Worm (Caenorhabditis elegans): ENCODE measurements around the gene H38K22.9.
A peak's percentile ranks its signal among the peaks of the same experiment; 100 is the strongest.

Gene H38K22.9

DNA sequence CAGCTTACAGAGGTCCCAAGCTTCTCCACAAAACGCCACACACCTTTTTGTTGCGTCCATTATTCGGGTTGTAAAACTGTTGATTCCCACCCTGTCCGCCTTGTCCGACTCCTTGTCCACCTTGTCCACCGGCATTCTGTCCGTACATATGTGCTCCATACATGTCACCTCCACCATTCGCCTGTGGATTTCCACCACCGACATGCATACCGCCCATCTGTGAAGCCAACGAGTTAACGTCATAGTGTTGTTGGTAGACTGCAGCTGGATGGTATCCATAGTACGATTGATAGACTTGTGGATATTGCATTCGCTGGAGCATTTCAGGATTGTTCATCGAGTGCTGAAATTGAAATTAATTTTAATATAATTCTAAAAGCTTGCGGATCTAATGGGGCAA lies 46.2 kb upstream of the H38K22.9 start:
- TF ChIP-seq ceh-43 (GFP tag; optimal IDR thresholded peaks at IDR 0.05) (no peak), M03D4.4 (tag; optimal IDR thresholded peaks at IDR 0.05) (peak; percentile 44)

DNA sequence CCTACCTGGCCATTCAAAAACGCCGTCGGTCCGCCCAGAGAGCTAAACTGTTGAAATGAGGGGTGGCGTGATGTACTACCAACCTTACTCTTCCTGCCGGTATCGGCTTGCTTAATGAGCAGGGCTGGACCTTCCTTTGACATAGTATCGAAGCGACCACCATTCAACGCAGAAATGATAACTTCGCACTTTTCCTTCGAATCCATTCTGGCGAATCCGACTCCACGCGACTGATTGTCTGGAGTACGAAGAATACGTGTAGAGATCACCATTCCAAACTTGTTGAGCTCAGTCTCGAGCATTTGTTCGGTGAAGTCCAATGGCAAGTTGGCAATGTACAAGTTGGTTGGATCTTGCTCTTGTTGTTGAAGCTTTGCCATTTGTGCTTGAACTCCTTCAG lies 45.8 kb upstream of the H38K22.9 start:
- no peak for TF ChIP-seq unc-62 (GFP tag; optimal IDR thresholded peaks at IDR 0.05)
- TF ChIP-seq unc-39 (tag; optimal IDR thresholded peaks at IDR 0.05): no peak
- TF ChIP-seq hlh-1 (tag; optimal IDR thresholded peaks at IDR 0.05): no peak
- TF ChIP-seq ceh-43 (GFP tag; optimal IDR thresholded peaks at IDR 0.05): no peak
- no peak for TF ChIP-seq ceh-39 (tag; optimal IDR thresholded peaks at IDR 0.05)
- no peak for TF ChIP-seq sem-2 (GFP tag; optimal IDR thresholded peaks at IDR 0.05)
- TF ChIP-seq elt-3 (tag; optimal IDR thresholded peaks at IDR 0.05): no peak
- no peak for TF ChIP-seq drap-1 (GFP tag; optimal IDR thresholded peaks at IDR 0.05)
- no peak for TF ChIP-seq nhr-237 (tag; optimal IDR thresholded peaks at IDR 0.05)
- no peak for TF ChIP-seq ces-1 (GFP tag; optimal IDR thresholded peaks at IDR 0.05)
- no peak for TF ChIP-seq mab-5 (tag; optimal IDR thresholded peaks at IDR 0.05)
- no peak for TF ChIP-seq nhr-12 (tag; optimal IDR thresholded peaks at IDR 0.05)
- TF ChIP-seq ham-2 (GFP tag; optimal IDR thresholded peaks at IDR 0.05): no peak
- TF ChIP-seq nhr-76 (tag; optimal IDR thresholded peaks at IDR 0.05): no peak
- no peak for TF ChIP-seq tbx-8 (GFP tag; optimal IDR thresholded peaks at IDR 0.05)
- TF ChIP-seq ceh-83 (GFP tag; optimal IDR thresholded peaks at IDR 0.05): no peak

DNA sequence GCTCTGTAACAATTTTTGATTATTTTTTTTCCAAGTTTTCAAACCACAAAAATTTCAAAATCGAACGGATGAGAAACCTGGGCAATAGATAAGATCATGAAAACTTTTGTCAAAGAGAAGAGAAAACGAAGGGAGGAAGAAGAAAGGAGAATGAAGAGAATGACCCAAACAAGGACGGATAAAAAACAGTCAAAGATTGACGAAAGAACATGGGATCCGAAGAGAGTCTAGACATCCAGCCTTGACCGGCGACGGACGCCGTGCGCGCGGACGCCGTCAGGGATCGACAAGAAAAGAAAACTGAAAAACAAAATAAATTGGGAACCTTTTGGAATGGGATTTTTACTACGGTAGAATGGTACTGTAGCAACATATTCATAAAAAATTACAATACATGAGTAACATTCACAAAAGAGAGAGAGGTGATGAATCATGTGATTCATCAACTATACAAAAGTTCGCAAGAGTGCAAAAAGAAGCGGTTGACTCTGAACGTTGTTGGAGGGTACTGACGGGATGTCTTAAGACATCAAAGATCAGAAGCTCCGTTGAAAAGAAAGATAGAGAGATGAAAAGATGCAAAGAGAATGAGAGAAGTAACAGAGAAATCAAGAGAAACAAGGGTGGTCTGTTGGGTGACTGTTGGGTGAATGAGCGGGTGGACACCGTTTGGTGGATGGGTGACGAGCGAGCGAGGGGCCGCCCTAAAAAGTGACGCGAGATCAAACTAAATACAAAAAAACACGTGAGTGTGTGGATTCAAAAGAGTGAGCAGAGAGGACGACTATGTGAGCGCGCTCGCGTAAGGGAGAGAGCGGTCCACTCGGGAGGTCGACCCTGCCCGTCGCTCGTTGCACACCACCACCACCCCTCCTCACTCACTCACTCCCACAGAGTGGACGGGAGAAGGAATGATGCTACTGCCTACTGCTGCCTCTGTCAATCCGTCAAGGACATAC lies 43.5 kb upstream of the H38K22.9 start, which contains the start of gene sup-26:
Gene sup-26, minus strand, starts transcription at position 10 of the 959 bp plus-strand sequence.
- TF ChIP-seq unc-120 (tag; optimal IDR thresholded peaks at IDR 0.05; ENCODE audit: poor library complexity, severe bottlenecking): peak; percentile 68
- no peak for TF ChIP-seq unc-39 (tag; optimal IDR thresholded peaks at IDR 0.05)
- no peak for TF ChIP-seq sem-2 (GFP tag; optimal IDR thresholded peaks at IDR 0.05)
- no peak for TF ChIP-seq elt-1 (tag; optimal IDR thresholded peaks at IDR 0.05; ENCODE audit: borderline replicate concordance, insufficient read depth)
- no peak for TF ChIP-seq nhr-12 (tag; optimal IDR thresholded peaks at IDR 0.05)
- TF ChIP-seq snpc-4 (tag; optimal IDR thresholded peaks at IDR 0.05): no peak
- peak; percentile 35 for TF ChIP-seq drap-1 (GFP tag; optimal IDR thresholded peaks at IDR 0.05)
- TF ChIP-seq lin-32 (GFP tag; optimal IDR thresholded peaks at IDR 0.05): no peak
- peak; percentile 49 for TF ChIP-seq cnd-1 (tag; optimal IDR thresholded peaks at IDR 0.05)
- no peak for TF ChIP-seq mab-5 (tag; optimal IDR thresholded peaks at IDR 0.05)
- TF ChIP-seq mls-2 (tag; optimal IDR thresholded peaks at IDR 0.05): peak; percentile 36
- TF ChIP-seq zip-8 (tag; optimal IDR thresholded peaks at IDR 0.05): no peak
- no peak for TF ChIP-seq nhr-76 (tag; optimal IDR thresholded peaks at IDR 0.05)
- peak; percentile 10 for TF ChIP-seq mep-1 (tag; optimal IDR thresholded peaks at IDR 0.05)
- peak; percentile 45 for TF ChIP-seq sptf-1 (tag; optimal IDR thresholded peaks at IDR 0.05)
- TF ChIP-seq blmp-1 (tag; optimal IDR thresholded peaks at IDR 0.05): no peak
- TF ChIP-seq nhr-237 (tag; optimal IDR thresholded peaks at IDR 0.05): no peak
- peak; percentile 58 for TF ChIP-seq ham-2 (GFP tag; optimal IDR thresholded peaks at IDR 0.05)
- no peak for TF ChIP-seq tbx-8 (GFP tag; optimal IDR thresholded peaks at IDR 0.05)
- TF ChIP-seq ztf-11 (tag; optimal IDR thresholded peaks at IDR 0.05): no peak
- TF ChIP-seq flh-1 (GFP tag; optimal IDR thresholded peaks at IDR 0.05): no peak
- TF ChIP-seq lin-13 (tag; optimal IDR thresholded peaks at IDR 0.05): peak; percentile 13
- TF ChIP-seq nhr-2 (tag; optimal IDR thresholded peaks at IDR 0.05): no peak
- no peak for TF ChIP-seq bed-3 (GFP tag; optimal IDR thresholded peaks at IDR 0.05)
- no peak for TF ChIP-seq ceh-43 (GFP tag; optimal IDR thresholded peaks at IDR 0.05)
- peak; percentile 62 for TF ChIP-seq hlh-1 (tag; optimal IDR thresholded peaks at IDR 0.05)
- TF ChIP-seq M03D4.4 (tag; optimal IDR thresholded peaks at IDR 0.05): peak; percentile 73
- TF ChIP-seq ceh-83 (GFP tag; optimal IDR thresholded peaks at IDR 0.05): no peak
- TF ChIP-seq ces-1 (GFP tag; optimal IDR thresholded peaks at IDR 0.05): no peak
- no peak for TF ChIP-seq pha-4 (tag; optimal IDR thresholded peaks at IDR 0.05)
- TF ChIP-seq nhr-28 (tag; optimal IDR thresholded peaks at IDR 0.05): no peak
- peak; percentile 8 for TF ChIP-seq ceh-39 (tag; optimal IDR thresholded peaks at IDR 0.05)
- peak; percentile 25 for TF ChIP-seq lsy-2 (tag; optimal IDR thresholded peaks at IDR 0.05)
- TF ChIP-seq unc-62 (GFP tag; optimal IDR thresholded peaks at IDR 0.05): peak; percentile 67
- TF ChIP-seq elt-3 (tag; optimal IDR thresholded peaks at IDR 0.05): no peak
